Fruit fly (Drosophila melanogaster): ENCODE measurements around the gene CG13728.

The CG13728 gene

DNA sequence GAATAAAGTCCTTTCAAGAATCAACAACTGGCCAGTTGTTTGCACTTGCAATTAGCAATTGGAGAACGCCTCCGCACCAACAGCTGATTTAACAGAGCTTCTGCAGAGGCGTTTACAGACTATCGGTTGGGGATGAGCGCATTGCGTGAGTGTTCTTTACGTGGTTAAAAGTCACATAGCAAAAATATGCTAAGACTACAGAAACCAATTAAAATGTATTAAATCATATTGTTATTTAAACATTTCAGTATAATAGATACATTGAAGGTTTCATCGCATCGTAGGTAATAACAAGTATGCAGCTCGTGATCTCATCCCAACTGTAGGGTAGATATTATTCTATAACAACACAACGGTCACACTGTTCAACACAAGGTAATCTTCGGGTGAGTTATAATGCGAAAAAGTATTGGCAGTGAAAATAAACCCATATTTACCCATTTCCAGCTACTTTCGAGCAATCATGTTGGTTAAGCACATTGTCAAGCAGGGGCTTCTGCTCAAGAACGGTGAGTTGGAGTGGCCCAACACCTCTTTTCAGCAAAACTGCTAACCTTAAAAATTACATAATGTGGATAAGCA lies 42.7 kb upstream of the CG13728 start, which contains the start of the genes Sec3 and COX7B (continued):
- TF ChIP-seq schlank (tag; optimal IDR thresholded peaks at IDR 0.05) = no peak
- no peak for TF ChIP-seq croc (GFP tag; conservative IDR thresholded peaks at IDR 0.05)
- peak; percentile 55 for TF ChIP-seq CG4404 (GFP tag; IDR thresholded peaks at IDR 0.05)
- peak; percentile 28; the same call in 1 of the 2 replicates for TF ChIP-seq ssp (GFP tag; IDR thresholded peaks at IDR 0.05)
- TF ChIP-seq Ssrp (tag; optimal IDR thresholded peaks at IDR 0.05) = peak; percentile 51
- TF ChIP-seq ham (GFP tag; IDR thresholded peaks at IDR 0.05) = no peak
- TF ChIP-seq CG7271 (tag; optimal IDR thresholded peaks at IDR 0.05) = no peak
- peak; percentile 92 for TF ChIP-seq inv (GFP tag; IDR thresholded peaks at IDR 0.05; ENCODE audit: partially characterized antibody)
- no peak for TF ChIP-seq CG10274 (GFP tag; optimal IDR thresholded peaks at IDR 0.05)
- TF ChIP-seq Oli (tag; optimal IDR thresholded peaks at IDR 0.05) = peak; percentile 44
- no peak for TF ChIP-seq ac (GFP tag; optimal IDR thresholded peaks at IDR 0.05)
- peak; percentile 65 for TF ChIP-seq CG13894 (tag; optimal IDR thresholded peaks at IDR 0.05)
- peak; percentile 71 for TF ChIP-seq CG12155 (GFP tag; optimal IDR thresholded peaks at IDR 0.05)
- TF ChIP-seq D (optimal IDR thresholded peaks at IDR 0.05) = no peak
- TF ChIP-seq D (GFP tag; optimal IDR thresholded peaks at IDR 0.05) = peak; percentile 30
- TF ChIP-seq CG8281 (tag; optimal IDR thresholded peaks at IDR 0.05) = no peak
- TF ChIP-seq CG33213 (GFP tag; optimal IDR thresholded peaks at IDR 0.05) = peak; percentile 36
- peak; percentile 51 for TF ChIP-seq CG4854 (GFP tag; optimal IDR thresholded peaks at IDR 0.05)
- peak; percentile 67 for TF ChIP-seq CG13775 (GFP tag; optimal IDR thresholded peaks at IDR 0.05)
- TF ChIP-seq zf30C (GFP tag; optimal IDR thresholded peaks at IDR 0.05) = no peak
- peak; percentile 61 for TF ChIP-seq CG9215 (GFP tag; IDR thresholded peaks at IDR 0.05)
- peak; percentile 49 for TF ChIP-seq CG8290 (GFP tag; optimal IDR thresholded peaks at IDR 0.05)
- peak; percentile 54 to 78 for TF ChIP-seq CG8290 (tag; optimal IDR thresholded peaks at IDR 0.05)
- peak; percentile 71 for TF ChIP-seq Lhr (GFP tag; optimal IDR thresholded peaks at IDR 0.05)
- peak; percentile 17 for TF ChIP-seq CG7786 (GFP tag; optimal IDR thresholded peaks at IDR 0.05)
- peak; percentile 66 for TF ChIP-seq Atf3 (GFP tag; optimal IDR thresholded peaks at IDR 0.05)
- peak; percentile 56 for TF ChIP-seq Ptx1 (GFP tag; IDR thresholded peaks at IDR 0.05)
- peak; percentile 71 for TF ChIP-seq CG10147 (GFP tag; optimal IDR thresholded peaks at IDR 0.05)
- peak; percentile 60 for TF ChIP-seq D19A (tag; optimal IDR thresholded peaks at IDR 0.05)
- TF ChIP-seq p53 (GFP tag; optimal IDR thresholded peaks at IDR 0.05) = no peak
- peak; percentile 89 for TF ChIP-seq Bgb (GFP tag; IDR thresholded peaks at IDR 0.05; ENCODE audit: partially characterized antibody)
- peak; percentile 46 for TF ChIP-seq CG13123 (GFP tag; optimal IDR thresholded peaks at IDR 0.05)
- TF ChIP-seq CG12104 (GFP tag; optimal IDR thresholded peaks at IDR 0.05) = peak; percentile 47
- TF ChIP-seq CG17612 (GFP tag; IDR thresholded peaks at IDR 0.05) = no peak
- TF ChIP-seq gt (GFP tag; IDR thresholded peaks at IDR 0.05) = no peak
- 0 out of 3 replicates have a peak, but pooled peaks have one; percentile 34 for TF ChIP-seq CG7357 (GFP tag; IDR thresholded peaks at IDR 0.05)
- peak; percentile 95 for TF ChIP-seq CG3995 (GFP tag; optimal IDR thresholded peaks at IDR 0.05)
- no peak for TF ChIP-seq Atf-2 (GFP tag; optimal IDR thresholded peaks at IDR 0.05)
- no peak for TF ChIP-seq Oaz (GFP tag; IDR thresholded peaks at IDR 0.05)
- no peak for TF ChIP-seq CG11247 (GFP tag; IDR thresholded peaks at IDR 0.05)
- TF ChIP-seq Mad (GFP tag; optimal IDR thresholded peaks at IDR 0.05) = peak; percentile 52
- TF ChIP-seq nmo (GFP tag; optimal IDR thresholded peaks at IDR 0.05) = peak; percentile 85
- no peak for TF ChIP-seq CG7745 (tag; optimal IDR thresholded peaks at IDR 0.05)
- TF ChIP-seq al (GFP tag; IDR thresholded peaks at IDR 0.05) = peak; percentile 41; the same call in 1 of the 2 replicates
- TF ChIP-seq knrl (GFP tag; IDR thresholded peaks at IDR 0.05; ENCODE audit: partially characterized antibody) = peak; percentile 97

Data from whole organism, embryonic.